Fruit fly (Drosophila melanogaster): ENCODE results near the gene CG33307.

DNA sequence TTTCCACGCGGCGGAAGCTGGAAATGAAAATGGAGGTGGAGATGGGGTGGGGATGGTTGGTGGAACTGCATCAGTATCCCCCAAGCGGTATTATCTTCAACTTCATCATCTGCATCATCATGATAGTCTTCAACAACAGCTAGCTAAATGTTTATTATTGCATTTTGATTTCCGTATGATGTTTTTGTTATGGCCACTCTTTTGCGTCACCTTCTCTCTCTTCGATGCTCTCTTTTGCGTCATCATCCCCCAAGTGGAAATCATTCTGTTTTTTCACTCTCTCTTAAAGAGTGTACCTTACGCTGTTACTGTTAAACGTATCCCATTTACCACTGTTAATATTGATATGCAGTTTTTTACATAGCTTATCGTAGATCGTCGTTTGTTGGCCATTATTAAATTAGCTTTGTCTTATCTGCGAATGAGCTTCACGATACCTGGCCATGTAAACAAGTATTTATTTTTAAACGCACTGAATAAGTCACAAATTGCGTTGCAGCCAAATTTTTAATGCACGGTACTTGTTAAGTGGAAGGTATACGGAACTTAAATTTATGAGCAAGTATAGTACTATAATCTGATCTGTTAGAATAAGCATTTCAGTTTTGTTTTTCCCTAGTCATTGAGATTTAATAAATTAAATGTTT is 36.7 kb upstream of the CG33307 start:
- TF ChIP-seq psq (optimal IDR thresholded peaks at IDR 0.05), result no peak
- TF ChIP-seq insv (optimal IDR thresholded peaks at IDR 0.05), result no peak
- no peak for TF ChIP-seq ttk (optimal IDR thresholded peaks at IDR 0.05)
- TF ChIP-seq h (optimal IDR thresholded peaks at IDR 0.05), result no peak
- no peak for TF ChIP-seq Sin3A (optimal IDR thresholded peaks at IDR 0.05)
- TF ChIP-seq Myc (optimal IDR thresholded peaks at IDR 0.05), result no peak
